Worm (Caenorhabditis elegans) whole organism, L1 larva: ENCODE data around the gene srh-245.

Source experiments
- nhr-11 ChIP-seq: fragments of 150-350 bp; optimal IDR thresholded peaks from 2 replicates; lab custom pipeline; 2014; ENCODE audit warnings: missing biosample characterization, missing genetic modification characterization
- nhr-237 ChIP-seq: fragments of 150-350 bp; optimal IDR thresholded peaks from 2 replicates; lab custom pipeline; 2014; ENCODE audit warnings: missing biosample characterization, missing genetic modification characterization

DNA sequence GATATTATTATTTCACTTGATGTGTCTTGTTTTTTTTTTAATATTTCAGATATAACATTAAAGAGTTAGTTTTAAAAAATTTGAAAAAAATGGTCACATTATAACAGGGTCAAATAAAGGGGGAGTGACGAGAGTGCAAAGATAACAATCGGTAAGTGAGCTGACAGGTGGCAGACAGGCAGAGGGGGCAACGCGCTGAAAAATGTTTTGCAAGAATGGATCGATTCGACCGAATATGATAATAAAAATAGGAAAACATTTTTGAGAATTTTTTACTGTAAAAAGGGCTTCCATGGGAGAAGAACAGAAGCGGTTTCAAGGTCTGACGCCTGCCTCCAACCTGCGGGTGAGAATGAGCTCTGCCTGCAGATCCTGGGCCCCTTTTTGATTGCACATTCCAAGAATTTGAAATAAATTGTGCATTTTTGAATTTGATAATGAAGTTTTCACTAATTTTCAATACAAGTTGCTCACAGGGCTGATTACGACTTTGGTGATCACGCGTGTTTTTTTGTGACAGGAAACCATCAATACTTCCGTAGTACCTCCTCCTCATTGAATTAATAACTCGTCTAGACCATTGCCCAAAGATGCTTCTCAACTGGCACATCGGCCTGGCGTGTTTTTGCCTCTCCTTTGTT, 43.9 kb upstream of the srh-245 start, which contains the start of the genes ugt-29 and srx-5:
- TF ChIP-seq nhr-11 (tag; lab: Kevin White, UChicago) (no peak), nhr-237 (tag; lab: Kevin White, UChicago) (no peak)
